Worm (Caenorhabditis elegans) whole organism, L4/young adult: ENCODE results near the gene btb-10.
"Not testable (repeated sequence)": the region's sequence is repeated elsewhere in the genome, so short reads cannot be mapped to it uniquely, and the experiment has no call there.

Experiments
- W03F9.2 ChIP-seq: fragments of 150-350 bp; optimal IDR thresholded peaks from 2 replicates; lab custom pipeline; 2014; ENCODE audit warnings: missing biosample characterization, missing genetic modification characterization
- dao-5 ChIP-seq: sonication (generic microtip); optimal IDR thresholded peaks from 2 replicates; lab custom pipeline; 2016; ENCODE audit warnings: missing genotype, missing genetic modification characterization, moderate library complexity, missing compliant biosample characterization
- him-1 ChIP-seq: sonication (generic microtip); optimal IDR thresholded peaks from 2 replicates; lab custom pipeline; 2016; ENCODE audit warnings: missing genotype, missing genetic modification reagents, missing genetic modification characterization, missing compliant biosample characterization

The btb-10 gene

ce11 chrII:1042227-1042626, 18.4 kb downstream of the btb-10 start, which contains the start of gene fbxb-41:
fbxb-41 (minus strand) TSS chrII:1042327.
- TF ChIP-seq dao-5 (tag; lab: Kevin White, UChicago) (no peak), W03F9.2 (tag; lab: Kevin White, UChicago) (no peak), him-1 (tag; lab: Kevin White, UChicago) (no peak)

ce11 chrII:1040464-1040863, 20.1 kb downstream of the btb-10 start, which contains the start of gene fbxb-39:
fbxb-39 (minus strand) TSS chrII:1040564.
- TF ChIP-seq W03F9.2 (tag; lab: Kevin White, UChicago) (no peak), dao-5 (tag; lab: Kevin White, UChicago) (no peak), him-1 (tag; lab: Kevin White, UChicago) (no peak)

ce11 chrII:1028602-1029001, 32.0 kb downstream of the btb-10 start, which contains the start of gene math-34:
math-34 (plus strand) TSS chrII:1028972.
- TF ChIP-seq W03F9.2 (tag; lab: Kevin White, UChicago) (no peak), him-1 (tag; lab: Kevin White, UChicago) (no peak), dao-5 (tag; lab: Kevin White, UChicago) (no peak)

ce11 chrII:1026670-1027069, 33.9 kb downstream of the btb-10 start, which contains the start of gene M01D1.12:
M01D1.12 (plus strand) TSS chrII:1026970.
- TF ChIP-seq dao-5 (tag; lab: Kevin White, UChicago), result no peak
- no peak for TF ChIP-seq him-1 (tag; lab: Kevin White, UChicago)
- TF ChIP-seq W03F9.2 (tag; lab: Kevin White, UChicago), result no peak

- not testable (repeated sequence) for TF ChIP-seq him-1, dao-5, W03F9.2 (tag; lab: Kevin White, UChicago)
Observed at ce11 chrII:1024684-1025083, 35.9 kb downstream of the btb-10 start, which contains the start of gene btb-11. btb-11 (minus strand) TSS chrII:1024784.
